Fruit fly (Drosophila melanogaster) whole organism, wandering third instar larva: ENCODE data around the gene BRWD3.

Experiments
- Abd-B ChIP-seq: fragments of >200 bp; optimal IDR thresholded peaks from 2 replicates; lab custom pipeline; 2017; ENCODE audit warnings: missing biosample characterization, missing genetic modification characterization
- CG32264 ChIP-seq: fragments of 200-800 bp; sonication (Bioruptor generic); optimal IDR thresholded peaks from 2 replicates; lab custom pipeline; 2016; ENCODE audit warnings: missing biosample characterization, missing genetic modification characterization
- CG9705 ChIP-seq: fragments of 200-800 bp; sonication (Bioruptor generic); optimal IDR thresholded peaks from 2 replicates; lab custom pipeline; 2018; ENCODE audit warnings: missing biosample characterization, mild to moderate bottlenecking, missing genetic modification characterization
- Dfd ChIP-seq: fragments of >200 bp; optimal IDR thresholded peaks from 2 replicates; lab custom pipeline; 2017; ENCODE audit warnings: missing biosample characterization, missing genetic modification characterization
- Dif ChIP-seq: fragments of 200-275, 200-300 bp; sonication (Bioruptor generic); optimal IDR thresholded peaks from 2 replicates; lab custom pipeline; 2018; ENCODE audit warnings: missing biosample characterization, missing genetic modification characterization; ENCODE audit not compliant: partially characterized antibody
- GATAd ChIP-seq: sonication (Bioruptor generic); optimal IDR thresholded peaks from 2 replicates; lab custom pipeline; 2016; ENCODE audit warnings: missing biosample characterization, missing genetic modification characterization
- HLH106 ChIP-seq: fragments of 200-800 bp; optimal IDR thresholded peaks from 3 replicates; lab custom pipeline; 2019; ENCODE audit warnings: missing biosample characterization, mild to moderate bottlenecking, missing genetic modification characterization, moderate library complexity
- Hr78 ChIP-seq: fragments of >200 bp; optimal IDR thresholded peaks from 2 replicates; lab custom pipeline; 2017; ENCODE audit warnings: missing biosample characterization, missing genetic modification characterization
- Hr83 ChIP-seq: fragments of 200-300 bp; sonication (Bioruptor generic); optimal IDR thresholded peaks from 2 replicates; lab custom pipeline; 2016; ENCODE audit warnings: missing biosample characterization, mild to moderate bottlenecking, missing genetic modification characterization, moderate library complexity; ENCODE audit not compliant: poor library complexity, severe bottlenecking
- Mio ChIP-seq: sonication (Bioruptor generic); optimal IDR thresholded peaks from 2 replicates; lab custom pipeline; 2016; ENCODE audit warnings: missing biosample characterization, missing genetic modification characterization
- Myc ChIP-seq: fragments of >200 bp; optimal IDR thresholded peaks from 2 replicates; lab custom pipeline; 2017
- N ChIP-seq: fragments of >200 bp; optimal IDR thresholded peaks from 2 replicates; lab custom pipeline; 2018; ENCODE audit warnings: missing biosample characterization, missing external identifiers, missing genetic modification characterization
- OdsH ChIP-seq: fragments of 200-800 bp; sonication (Bioruptor generic); optimal IDR thresholded peaks from 2 replicates; lab custom pipeline; 2016; ENCODE audit warnings: missing biosample characterization, mild to moderate bottlenecking, missing genetic modification characterization
- Rel ChIP-seq, 2 experiments: fragments of 200-800 bp; sonication (Bioruptor generic) in 1 of 2; optimal IDR thresholded peaks; 2 replicates in 1 of 2; 3 replicates in 1 of 2; lab custom pipeline; 2016 to 2019; ENCODE audit warnings: mild to moderate bottlenecking in 2 of 2, missing biosample characterization in 2 of 2, missing genetic modification characterization in 2 of 2, moderate library complexity in 1 of 2
- Sp1 ChIP-seq: fragments of 200-800 bp; sonication (Bioruptor generic); optimal IDR thresholded peaks from 3 replicates; lab custom pipeline; 2019; ENCODE audit warnings: missing biosample characterization, mild to moderate bottlenecking, missing genetic modification characterization, moderate library complexity
- Vsx2 ChIP-seq: fragments of 200-300, 225-300 bp; sonication (Bioruptor generic); optimal IDR thresholded peaks from 2 replicates; lab custom pipeline; 2018; ENCODE audit warnings: missing biosample characterization, missing genetic modification characterization; ENCODE audit not compliant: partially characterized antibody
- br ChIP-seq: fragments of 200-800 bp; sonication (Bioruptor generic); optimal IDR thresholded peaks from 2 replicates; lab custom pipeline; 2016; ENCODE audit warnings: missing biosample characterization, missing genetic modification characterization
- brk ChIP-seq: fragments of 200-800 bp; sonication (Bioruptor generic); optimal IDR thresholded peaks from 2 replicates; lab custom pipeline; 2016; ENCODE audit warnings: missing biosample characterization, mild to moderate bottlenecking, missing genetic modification characterization
- dmrt93B ChIP-seq: fragments of 200-800 bp; sonication (Bioruptor generic); optimal IDR thresholded peaks from 2 replicates; lab custom pipeline; 2018; ENCODE audit warnings: missing biosample characterization, mild to moderate bottlenecking, missing genetic modification characterization
- ey ChIP-seq: fragments of 200-800 bp; sonication (Bioruptor generic); optimal IDR thresholded peaks from 2 replicates; lab custom pipeline; 2016; ENCODE audit warnings: missing biosample characterization, missing genetic modification characterization
- foxo ChIP-seq, 2 experiments: fragments of 200-800 bp; sonication (Bioruptor generic); optimal IDR thresholded peaks; 2 replicates in 1 of 2; 3 replicates in 1 of 2; lab custom pipeline; 2016 to 2017; ENCODE audit warnings: missing biosample characterization in 2 of 2, missing genetic modification characterization in 2 of 2
- fru ChIP-seq: fragments of 200-800 bp; sonication (Bioruptor generic); optimal IDR thresholded peaks from 3 replicates; lab custom pipeline; 2016; ENCODE audit warnings: missing biosample characterization, mild to moderate bottlenecking, missing genetic modification characterization
- h ChIP-seq: fragments of 200-800 bp; sonication (Bioruptor generic); optimal IDR thresholded peaks from 3 replicates; lab custom pipeline; 2016; ENCODE audit warnings: missing biosample characterization, mild to moderate bottlenecking, missing genetic modification characterization
- lola ChIP-seq: fragments of >200 bp; optimal IDR thresholded peaks from 2 replicates; lab custom pipeline; 2017; ENCODE audit warnings: missing biosample characterization, missing genetic modification characterization
- pan ChIP-seq: fragments of >200 bp; optimal IDR thresholded peaks from 2 replicates; lab custom pipeline; 2017
- psq ChIP-seq: fragments of 200-800 bp; sonication (Bioruptor generic); optimal IDR thresholded peaks from 3 replicates; lab custom pipeline; 2017; ENCODE audit warnings: missing biosample characterization, mild to moderate bottlenecking, missing genetic modification characterization, moderate library complexity
- rgr ChIP-seq: fragments of 200-800 bp; sonication (Bioruptor generic); optimal IDR thresholded peaks from 3 replicates; lab custom pipeline; 2016; ENCODE audit warnings: missing biosample characterization, mild to moderate bottlenecking, missing genetic modification characterization
- sage ChIP-seq: fragments of 200-800 bp; sonication (Bioruptor generic); optimal IDR thresholded peaks from 2 replicates; lab custom pipeline; 2016; ENCODE audit warnings: missing biosample characterization, mild to moderate bottlenecking, missing genetic modification characterization
- sv ChIP-seq: fragments of 200-800 bp; sonication (Bioruptor generic); optimal IDR thresholded peaks from 3 replicates; lab custom pipeline; 2016; ENCODE audit warnings: missing biosample characterization, missing genetic modification characterization
- usp ChIP-seq: fragments of >200 bp; optimal IDR thresholded peaks from 2 replicates; lab custom pipeline; 2017; ENCODE audit warnings: missing biosample characterization, missing genetic modification characterization
- woc ChIP-seq: sonication (Bioruptor generic); optimal IDR thresholded peaks from 2 replicates; lab custom pipeline; 2016; ENCODE audit warnings: missing biosample characterization, mild to moderate bottlenecking, missing genetic modification characterization

BRWD3 gene

dm6 chr3R:24353448-24353847 lies 34.6 kb downstream of the BRWD3 start:
- TF ChIP-seq foxo (GFP tag; optimal IDR thresholded peaks at IDR 0.05; lab: Kevin White, UChicago) = no peak
- TF ChIP-seq Abd-B (GFP tag; lab: Kevin White, UChicago) = no peak
- no peak for TF ChIP-seq Hr78 (GFP tag; lab: Kevin White, UChicago)
- no peak for TF ChIP-seq fru (GFP tag; lab: Kevin White, UChicago)
- no peak for TF ChIP-seq Dif (GFP tag; lab: Kevin White, UChicago)
- TF ChIP-seq Myc (lab: Kevin White, UChicago) = no peak
- no peak for TF ChIP-seq GATAd (GFP tag; lab: Kevin White, UChicago)
- no peak for TF ChIP-seq Mio (GFP tag; lab: Kevin White, UChicago)
- TF ChIP-seq Rel (GFP tag; optimal IDR thresholded peaks at IDR 0.05; lab: Kevin White, UChicago) = no peak
- TF ChIP-seq Rel (tag; optimal IDR thresholded peaks at IDR 0.05; lab: Kevin White, UChicago) = no peak
- no peak for TF ChIP-seq br (GFP tag; lab: Kevin White, UChicago)
- TF ChIP-seq Sp1 (GFP tag; lab: Kevin White, UChicago) = no peak
- no peak for TF ChIP-seq psq
- TF ChIP-seq woc (GFP tag; lab: Kevin White, UChicago) = no peak
- TF ChIP-seq Hr83 (GFP tag; lab: Kevin White, UChicago) = no peak
- no peak for TF ChIP-seq HLH106 (tag; lab: Kevin White, UChicago)
- TF ChIP-seq usp (GFP tag; lab: Kevin White, UChicago) = no peak

dm6 chr3R:24357698-24358097 lies 38.9 kb downstream of the BRWD3 start, which contains the start of gene Golgin84:
Gene Golgin84 (minus strand): TSS chr3R:24357938.
- TF ChIP-seq dmrt93B (GFP tag; lab: Kevin White, UChicago) = no peak
- TF ChIP-seq lola = no peak
- TF ChIP-seq CG32264 (GFP tag; lab: Kevin White, UChicago) = no peak
- TF ChIP-seq Abd-B (GFP tag; lab: Kevin White, UChicago) = no peak
- TF ChIP-seq h (GFP tag; lab: Kevin White, UChicago) = no peak
- TF ChIP-seq woc (GFP tag; lab: Kevin White, UChicago) = no peak

- TF ChIP-seq Myc (lab: Kevin White, UChicago) (peak; percentile 57), h (GFP tag; lab: Kevin White, UChicago) (no peak), sv (GFP tag; lab: Kevin White, UChicago) (no peak)
Observed at dm6 chr3R:24359957-24360356, 41.2 kb downstream of the BRWD3 start, which contains the start of gene CG18528. Gene CG18528 (minus strand): TSS chr3R:24360144.

- TF ChIP-seq HLH106 (tag; lab: Kevin White, UChicago) (no peak), Abd-B (GFP tag; lab: Kevin White, UChicago) (no peak), CG9705 (no peak), ey (GFP tag; lab: Kevin White, UChicago) (no peak), N (GFP tag; lab: Kevin White, UChicago) (no peak), brk (no peak), foxo (GFP tag; optimal IDR thresholded peaks at IDR 0.05; lab: Kevin White, UChicago) (no peak), Hr83 (GFP tag; lab: Kevin White, UChicago) (no peak), sage (GFP tag; lab: Kevin White, UChicago) (no peak), woc (GFP tag; lab: Kevin White, UChicago) (no peak), OdsH (no peak)
Observed at dm6 chr3R:24361583-24361982, 42.8 kb downstream of the BRWD3 start, which contains the start of the genes CG5762 and CG33339. Gene CG5762 (minus strand): TSS chr3R:24361683. Gene CG33339 (plus strand): TSS chr3R:24361847.

dm6 chr3R:24362838-24363237 lies 44.0 kb downstream of the BRWD3 start, which contains the start of gene CG33340:
Gene CG33340 (plus strand): TSS chr3R:24363138.
- TF ChIP-seq Vsx2 (no peak), Dif (GFP tag; lab: Kevin White, UChicago) (no peak), GATAd (GFP tag; lab: Kevin White, UChicago) (no peak), dmrt93B (GFP tag; lab: Kevin White, UChicago) (no peak), lola (no peak), Abd-B (GFP tag; lab: Kevin White, UChicago) (no peak), Dfd (GFP tag; lab: Kevin White, UChicago) (no peak), brk (no peak), pan (lab: Kevin White, UChicago) (no peak), foxo (GFP tag; optimal IDR thresholded peaks at IDR 0.05; lab: Kevin White, UChicago) (no peak), Myc (lab: Kevin White, UChicago) (no peak), ey (GFP tag; lab: Kevin White, UChicago) (no peak), Sp1 (GFP tag; lab: Kevin White, UChicago) (no peak), rgr (GFP tag; lab: Kevin White, UChicago) (no peak), sv (GFP tag; lab: Kevin White, UChicago) (no peak)
